Worm (Caenorhabditis elegans) whole organism, L3 larva: Measurements from ENCODE around the gene srt-64.

Experiments
- elt-1 ChIP-seq: fragments of 150-350 bp; optimal IDR thresholded peaks from 2 replicates; lab custom pipeline; 2014; ENCODE audit warnings: missing biosample characterization, missing genetic modification characterization
- mml-1 ChIP-seq: fragments of 150-350 bp; sonication (generic microtip); optimal IDR thresholded peaks from 3 replicates; lab custom pipeline; 2014; ENCODE audit warnings: missing biosample characterization, missing genetic modification characterization
- nhr-12 ChIP-seq: fragments of 150-350 bp; optimal IDR thresholded peaks from 2 replicates; lab custom pipeline; 2014; ENCODE audit warnings: missing biosample characterization, missing genetic modification characterization
- nhr-76 ChIP-seq: fragments of 150-350 bp; sonication (generic microtip); optimal IDR thresholded peaks from 5 replicates; lab custom pipeline; 2014; ENCODE audit warnings: missing biosample characterization, missing genetic modification characterization

The srt-64 gene

DNA sequence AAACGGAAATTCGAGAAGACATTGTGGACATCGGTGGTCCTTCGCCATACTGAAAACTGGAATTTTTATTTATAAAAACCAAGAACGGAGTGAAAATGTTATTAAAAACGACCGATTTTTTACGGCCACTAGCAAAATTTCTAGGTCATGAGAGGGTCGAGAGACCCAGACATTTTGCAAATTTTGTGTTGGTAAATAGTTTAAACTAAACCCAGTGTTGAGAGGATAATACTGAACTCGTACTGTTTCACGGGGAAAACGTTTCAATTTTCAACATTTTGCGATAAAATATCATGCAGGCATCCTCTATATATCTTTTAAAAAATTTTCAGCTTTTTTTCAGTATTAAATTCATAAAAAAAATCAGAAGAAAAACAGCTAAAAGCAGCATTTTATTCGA is 50.4 kb downstream of the srt-64 start, which contains the start of gene C04F5.9:
Gene C04F5.9, minus strand, starts transcription at position 101 of the 400 bp plus-strand sequence.
- no peak for TF ChIP-seq elt-1 (tag; lab: Kevin White, UChicago)
- TF ChIP-seq nhr-76 (tag; lab: Kevin White, UChicago), result no peak
- TF ChIP-seq nhr-12 (tag; lab: Kevin White, UChicago), result no peak
- TF ChIP-seq mml-1 (tag; lab: Kevin White, UChicago), result no peak
